Fruit fly (Drosophila melanogaster) whole organism, embryonic: Measurements from ENCODE around the gene Desat1.
A peak's percentile ranks its signal among the peaks of the same experiment; 100 is the strongest.

Experiments used
- Aef1 ChIP-seq: fragments of 200-800 bp; sonication (Bioruptor generic); IDR thresholded peaks from 3 replicates; pipeline ENCODE4 v1.3.6; 2022; ENCODE audit warnings: missing biosample characterization, missing genetic modification characterization
- B-H2 ChIP-seq: fragments of 200-800 bp; sonication (Bioruptor generic); optimal IDR thresholded peaks from 2 replicates; lab custom pipeline; 2018; ENCODE audit warnings: missing biosample characterization, mild to moderate bottlenecking, missing genetic modification characterization
- BEAF-32 ChIP-seq: fragments of 200-800 bp; sonication (Bioruptor generic); optimal IDR thresholded peaks from 3 replicates; lab custom pipeline; 2017; ENCODE audit warnings: missing biosample characterization, missing genetic modification characterization, mild to moderate bottlenecking, moderate library complexity, missing genetic modification reagents
- CG10147 ChIP-seq: fragments of 200-800 bp; sonication (Bioruptor generic); optimal IDR thresholded peaks from 2 replicates; lab custom pipeline; 2019; ENCODE audit warnings: missing biosample characterization, mild to moderate bottlenecking, missing genetic modification characterization, moderate library complexity
- CG1024 ChIP-seq: fragments of 200-800 bp; sonication (Bioruptor generic); IDR thresholded peaks from 2 replicates; pipeline ENCODE4 v1.3.6; 2022; ENCODE audit warnings: missing biosample characterization, missing genetic modification characterization
- CG10267 ChIP-seq: fragments of 200-800 bp; sonication (Bioruptor generic); optimal IDR thresholded peaks from 2 replicates; lab custom pipeline; 2018; ENCODE audit warnings: missing biosample characterization, mild to moderate bottlenecking, missing genetic modification characterization, moderate library complexity
- CG10274 ChIP-seq: fragments of 200-800 bp; sonication (Bioruptor generic); optimal IDR thresholded peaks from 3 replicates; lab custom pipeline; 2017; ENCODE audit warnings: missing biosample characterization, mild to moderate bottlenecking, missing genetic modification characterization
- CG10654 ChIP-seq: fragments of 200-800 bp; sonication (Bioruptor generic); optimal IDR thresholded peaks from 2 replicates; lab custom pipeline; 2016; ENCODE audit warnings: missing biosample characterization, missing genetic modification characterization
- CG11695 ChIP-seq: fragments of 200-800 bp; sonication (Bioruptor generic); IDR thresholded peaks from 3 replicates; pipeline ENCODE4 v1.3.6; 2022; ENCODE audit warnings: missing biosample characterization, missing genetic modification characterization
- CG12391 ChIP-seq: fragments of 200-800 bp; sonication (Bioruptor generic); optimal IDR thresholded peaks from 3 replicates; lab custom pipeline; 2018; ENCODE audit warnings: missing biosample characterization, mild to moderate bottlenecking, missing genetic modification characterization, moderate library complexity
- CG12659 ChIP-seq: fragments of 200-800 bp; sonication (Bioruptor generic); optimal IDR thresholded peaks from 3 replicates; lab custom pipeline; 2017; ENCODE audit warnings: mild to moderate bottlenecking, missing biosample characterization, missing genetic modification reagents, missing genetic modification characterization
- CG13296 ChIP-seq: fragments of 200-800 bp; sonication (Bioruptor generic); optimal IDR thresholded peaks from 3 replicates; lab custom pipeline; 2018; ENCODE audit warnings: missing biosample characterization, mild to moderate bottlenecking, missing genetic modification characterization
- CG14710 ChIP-seq: fragments of 200-800 bp; sonication (Bioruptor generic); optimal IDR thresholded peaks from 3 replicates; lab custom pipeline; 2019; ENCODE audit warnings: missing biosample characterization, mild to moderate bottlenecking, missing genetic modification characterization, moderate library complexity
- CG1603 ChIP-seq: fragments of 200-800 bp; sonication (Bioruptor generic); optimal IDR thresholded peaks from 2 replicates; lab custom pipeline; 2019; ENCODE audit warnings: missing biosample characterization, mild to moderate bottlenecking, missing genetic modification characterization, moderate library complexity
- CG17802 ChIP-seq: fragments of 200-800 bp; sonication (Bioruptor generic); optimal IDR thresholded peaks from 2 replicates; lab custom pipeline; 2018; ENCODE audit warnings: missing biosample characterization, mild to moderate bottlenecking, missing genetic modification characterization, moderate library complexity
- CG18476 ChIP-seq: fragments of 200-800 bp; sonication (Bioruptor generic); optimal IDR thresholded peaks from 2 replicates; lab custom pipeline; 2016; ENCODE audit warnings: missing biosample characterization, mild to moderate bottlenecking, missing genetic modification characterization
- CG2129 ChIP-seq: fragments of 200-800 bp; sonication (Bioruptor generic); IDR thresholded peaks from 2 replicates; pipeline ENCODE4 v1.3.6; 2022; ENCODE audit warnings: missing biosample characterization, missing genetic modification characterization; ENCODE audit not compliant: partially characterized antibody
- CG31365 ChIP-seq: fragments of 200-800 bp; sonication (Bioruptor generic); optimal IDR thresholded peaks from 2 replicates; lab custom pipeline; 2018; ENCODE audit warnings: missing biosample characterization, mild to moderate bottlenecking, missing genetic modification characterization
- CG34224 ChIP-seq: fragments of 200-800 bp; sonication (Bioruptor generic); IDR thresholded peaks from 3 replicates; pipeline ENCODE4 v1.3.6; 2022; ENCODE audit warnings: missing biosample characterization, missing genetic modification characterization; ENCODE audit not compliant: partially characterized antibody
- CG4404 ChIP-seq: fragments of 200-800 bp; sonication (Bioruptor generic); IDR thresholded peaks from 2 replicates; pipeline ENCODE4 v1.3.6; 2022; ENCODE audit warnings: missing biosample characterization, missing genetic modification characterization
- CG6813 ChIP-seq: fragments of 200-800 bp; sonication (Bioruptor generic); optimal IDR thresholded peaks from 2 replicates; lab custom pipeline; 2017; ENCODE audit warnings: missing biosample characterization, missing genetic modification characterization, mild to moderate bottlenecking, moderate library complexity, missing genetic modification reagents
- CG7928 ChIP-seq: fragments of 200-800 bp; sonication (Bioruptor generic); optimal IDR thresholded peaks from 2 replicates; lab custom pipeline; 2017; ENCODE audit warnings: missing biosample characterization, mild to moderate bottlenecking, missing genetic modification characterization
- CG8765 ChIP-seq: fragments of 200-800 bp; sonication (Bioruptor generic); IDR thresholded peaks from 2 replicates; pipeline ENCODE4 v1.3.6; 2022; ENCODE audit warnings: missing biosample characterization, missing genetic modification characterization
- CG9797 ChIP-seq: fragments of 200-800 bp; sonication (Bioruptor generic); optimal IDR thresholded peaks from 3 replicates; lab custom pipeline; 2018; ENCODE audit warnings: missing biosample characterization, mild to moderate bottlenecking, missing genetic modification characterization
- D ChIP-seq, 2 experiments: fragments of 200-800 bp in 1 of 2; fragments of >200 bp in 1 of 2; sonication (Bioruptor generic) in 1 of 2; optimal IDR thresholded peaks; 2 replicates in 1 of 2; 3 replicates in 1 of 2; lab custom pipeline; 2017; ENCODE audit warnings: mild to moderate bottlenecking in 1 of 2, missing biosample characterization in 1 of 2, missing genetic modification characterization in 1 of 2, missing genetic modification reagents in 1 of 2
- Dll ChIP-seq: fragments of 200-800 bp; sonication (Bioruptor generic); IDR thresholded peaks from 4 replicates; pipeline ENCODE4 v1.3.6; 2022; ENCODE audit warnings: missing biosample characterization, missing genetic modification characterization; ENCODE audit not compliant: partially characterized antibody
- E2f2 ChIP-seq: fragments of 200-800 bp; sonication (Bioruptor generic); IDR thresholded peaks from 2 replicates; pipeline ENCODE4 v1.3.6; 2022; ENCODE audit warnings: missing biosample characterization, missing genetic modification characterization
- Gsc ChIP-seq: fragments of 200-800 bp; sonication (Bioruptor generic); IDR thresholded peaks from 2 replicates; pipeline ENCODE4 v1.3.6; 2022; ENCODE audit warnings: missing biosample characterization, missing genetic modification characterization
- Med ChIP-seq: fragments of 200-800 bp; sonication (Bioruptor generic); peaks from one replicate; lab custom pipeline; 2016; ENCODE audit warnings: missing biosample characterization, missing genetic modification characterization, mild to moderate bottlenecking, inconsistent platforms, moderate library complexity
- Ptx1 ChIP-seq: fragments of 200-800 bp; sonication (Bioruptor generic); IDR thresholded peaks from 2 replicates; pipeline ENCODE4 v1.3.6; 2022; ENCODE audit warnings: missing biosample characterization, missing genetic modification characterization
- Sin3A ChIP-seq: fragments of >200 bp; optimal IDR thresholded peaks from 2 replicates; lab custom pipeline; 2018
- Xbp1 ChIP-seq: fragments of 200-800 bp; sonication (Bioruptor generic); optimal IDR thresholded peaks from 3 replicates; lab custom pipeline; 2016; ENCODE audit warnings: missing biosample characterization, mild to moderate bottlenecking, missing genetic modification characterization
- bbx ChIP-seq: fragments of 200-800 bp; sonication (Bioruptor generic); IDR thresholded peaks from 2 replicates; pipeline ENCODE4 v1.3.6; 2022; ENCODE audit warnings: missing biosample characterization, missing genetic modification characterization; ENCODE audit not compliant: partially characterized antibody
- bigmax ChIP-seq: fragments of 200-800 bp; sonication (Bioruptor generic); optimal IDR thresholded peaks from 2 replicates; lab custom pipeline; 2018; ENCODE audit warnings: missing biosample characterization, mild to moderate bottlenecking, missing genetic modification characterization
- chn ChIP-seq: fragments of 200-800 bp; sonication (Bioruptor generic); optimal IDR thresholded peaks from 2 replicates; lab custom pipeline; 2016; ENCODE audit warnings: missing biosample characterization, missing genetic modification characterization
- ci ChIP-seq: fragments of 200-800 bp; sonication (Bioruptor generic); IDR thresholded peaks from 3 replicates; pipeline ENCODE4 v1.3.6; 2022; ENCODE audit warnings: missing biosample characterization, missing genetic modification characterization
- ewg ChIP-seq: fragments of 200-800 bp; sonication (Bioruptor generic); optimal IDR thresholded peaks from 3 replicates; lab custom pipeline; 2017; ENCODE audit warnings: mild to moderate bottlenecking, missing biosample characterization, missing genetic modification reagents, missing genetic modification characterization
- exex ChIP-seq: fragments of 200-800 bp; sonication (Bioruptor generic); optimal IDR thresholded peaks from 4 replicates; lab custom pipeline; 2018; ENCODE audit warnings: missing biosample characterization, mild to moderate bottlenecking, missing genetic modification characterization, moderate library complexity
- gsb ChIP-seq: fragments of 200-800 bp; sonication (Bioruptor generic); IDR thresholded peaks from 2 replicates; pipeline ENCODE4 v1.3.6; 2022; ENCODE audit warnings: missing biosample characterization, missing genetic modification characterization
- lab ChIP-seq: fragments of 200-800 bp; sonication (Bioruptor generic); optimal IDR thresholded peaks from 3 replicates; lab custom pipeline; 2017; ENCODE audit warnings: missing biosample characterization, missing genetic modification characterization, mild to moderate bottlenecking, moderate library complexity, missing genetic modification reagents
- mirr ChIP-seq: fragments of 200-800 bp; sonication (Bioruptor generic); optimal IDR thresholded peaks from 3 replicates; lab custom pipeline; 2018; ENCODE audit warnings: missing biosample characterization, mild to moderate bottlenecking, missing genetic modification characterization
- nau ChIP-seq: fragments of 200-800 bp; sonication (Bioruptor generic); optimal IDR thresholded peaks from 3 replicates; lab custom pipeline; 2017; ENCODE audit warnings: missing biosample characterization, mild to moderate bottlenecking, missing genetic modification characterization, missing genetic modification reagents
- pb ChIP-seq: fragments of 200-800 bp; sonication (Bioruptor generic); optimal IDR thresholded peaks from 3 replicates; lab custom pipeline; 2016; ENCODE audit warnings: missing biosample characterization, missing genetic modification characterization
- phol ChIP-seq: fragments of 200-800 bp; sonication (Bioruptor generic); optimal IDR thresholded peaks from 3 replicates; lab custom pipeline; 2018; ENCODE audit warnings: missing biosample characterization, mild to moderate bottlenecking, missing genetic modification characterization, moderate library complexity
- repo ChIP-seq: fragments of 200-800 bp; sonication (Bioruptor generic); optimal IDR thresholded peaks from 2 replicates; lab custom pipeline; 2016; ENCODE audit warnings: missing biosample characterization, missing genetic modification characterization
- sr ChIP-seq: fragments of 200-800 bp; sonication (Bioruptor generic); IDR thresholded peaks from 3 replicates; pipeline ENCODE4 v1.3.6; 2022; ENCODE audit warnings: missing biosample characterization, missing genetic modification characterization
- vnd ChIP-seq: fragments of 200-800 bp; sonication (Bioruptor generic); IDR thresholded peaks from 3 replicates; pipeline ENCODE4 v1.3.6; 2022; ENCODE audit warnings: missing biosample characterization, missing genetic modification characterization; ENCODE audit not compliant: partially characterized antibody
- zen ChIP-seq: fragments of 200-800 bp; sonication (Bioruptor generic); optimal IDR thresholded peaks from 3 replicates; lab custom pipeline; 2018; ENCODE audit warnings: missing biosample characterization, mild to moderate bottlenecking, missing genetic modification characterization, moderate library complexity

Gene Desat1

dm6 chr3R:12413274-12413958, 26.0 kb upstream of the Desat1 start, which contains the start of the genes Dip-C and pps (continued):
- TF ChIP-seq pb (GFP tag; lab: Kevin White, UChicago) (no peak), bbx (GFP tag; lab: Robert Waterston, UW) (peak; percentile 80), zen (tag; lab: Kevin White, UChicago) (peak; percentile 20), CG34224 (GFP tag; lab: Robert Waterston, UW) (peak; percentile 70), CG8765 (no peak), B-H2 (GFP tag; lab: Kevin White, UChicago) (no peak), BEAF-32 (GFP tag; lab: Kevin White, UChicago) (peak; percentile 82), CG10274 (GFP tag; lab: Kevin White, UChicago) (no peak), ewg (GFP tag; lab: Kevin White, UChicago) (no peak), mirr (GFP tag; lab: Kevin White, UChicago) (peak; percentile 23), Aef1 (GFP tag; lab: Robert Waterston, UW) (no peak), Dll (GFP tag; lab: Robert Waterston, UW) (peak; percentile 75), CG10654 (GFP tag; lab: Kevin White, UChicago) (no peak), ci (GFP tag; lab: Robert Waterston, UW) (no peak), CG6813 (GFP tag; lab: Kevin White, UChicago) (no peak), D (optimal IDR thresholded peaks at IDR 0.05; lab: Kevin White, UChicago) (no peak), D (GFP tag; optimal IDR thresholded peaks at IDR 0.05; lab: Kevin White, UChicago) (no peak), lab (GFP tag; lab: Kevin White, UChicago) (no peak), E2f2 (GFP tag; lab: Robert Waterston, UW) (peak; percentile 20; the same call in 1 of the 2 replicates), sr (GFP tag; lab: Robert Waterston, UW) (no peak), vnd (GFP tag; lab: Robert Waterston, UW) (peak; percentile 58; the same call in 2 of the 3 replicates), CG1603 (tag; lab: Kevin White, UChicago) (no peak), Med (GFP tag; lab: Kevin White, UChicago) (peak; percentile 44), CG1024 (GFP tag; lab: Robert Waterston, UW) (no peak), Sin3A (lab: Kevin White, UChicago) (peak; percentile 61), chn (no peak), CG7928 (GFP tag; lab: Kevin White, UChicago) (no peak), exex (tag; lab: Kevin White, UChicago) (peak; percentile 59), CG12391 (tag; lab: Kevin White, UChicago) (peak; percentile 52), Ptx1 (GFP tag; lab: Robert Waterston, UW) (no peak), phol (peak; percentile 46), Gsc (GFP tag; lab: Robert Waterston, UW) (no peak), CG14710 (tag; lab: Kevin White, UChicago) (peak; percentile 58), CG10267 (tag; lab: Kevin White, UChicago) (no peak), CG10147 (GFP tag; lab: Kevin White, UChicago) (no peak), bigmax (GFP tag; lab: Kevin White, UChicago) (no peak), CG18476 (GFP tag; lab: Kevin White, UChicago) (no peak), repo (GFP tag; lab: Kevin White, UChicago) (no peak), CG2129 (GFP tag; lab: Robert Waterston, UW) (peak; percentile 40; the same call in 1 of the 2 replicates), CG11695 (GFP tag; lab: Robert Waterston, UW) (no peak), CG31365 (tag; lab: Kevin White, UChicago) (no peak), CG17802 (tag; lab: Kevin White, UChicago) (no peak), Xbp1 (GFP tag; lab: Kevin White, UChicago) (peak; percentile 3), nau (GFP tag; lab: Kevin White, UChicago) (no peak), CG9797 (peak; percentile 70), gsb (GFP tag; lab: Robert Waterston, UW) (no peak), CG12659 (GFP tag; lab: Kevin White, UChicago) (peak; percentile 63), CG4404 (GFP tag; lab: Robert Waterston, UW) (no peak), CG13296 (GFP tag; lab: Kevin White, UChicago) (no peak)
